Worm (Caenorhabditis elegans): ENCODE results near the gene M01H9.3.

M01H9.3 gene

DNA sequence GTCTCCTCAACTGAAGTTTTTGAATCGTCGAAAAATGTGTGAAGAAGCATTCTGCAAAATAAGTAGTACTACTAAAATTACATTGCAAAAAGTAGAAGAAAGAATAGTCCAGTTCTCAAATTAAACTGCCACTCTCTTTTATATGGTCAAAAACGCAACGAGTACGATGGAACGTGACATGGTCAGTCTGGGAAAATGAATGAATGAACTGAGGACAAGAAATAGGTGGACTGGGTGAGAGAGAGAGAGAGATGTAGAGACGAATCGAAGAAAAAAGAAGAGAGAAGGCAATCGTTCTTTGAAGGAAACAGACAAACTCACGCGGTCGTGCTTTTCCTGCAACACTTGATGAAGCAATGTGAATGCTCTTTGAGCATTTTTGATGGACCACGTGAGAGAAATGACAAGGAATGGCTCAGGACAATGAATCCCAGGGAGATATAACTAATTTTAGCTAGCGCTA is at the start of gene M01H9.3:
M01H9.3 (minus strand) TSS at position 51 of the 463 bp plus-strand sequence.
- TF ChIP-seq fkh-8 (tag; optimal IDR thresholded peaks at IDR 0.05): peak; percentile 59
- TF ChIP-seq ztf-4 (tag; optimal IDR thresholded peaks at IDR 0.05): peak; percentile 71
- no peak for TF ChIP-seq efl-3 (GFP tag; optimal IDR thresholded peaks at IDR 0.05)
- peak; percentile 67 for TF ChIP-seq mef-2 (tag; optimal IDR thresholded peaks at IDR 0.05)
- no peak for TF ChIP-seq zag-1 (tag; optimal IDR thresholded peaks at IDR 0.05)
- peak in 2 of 3 experiments; percentile 14 to 41 for TF ChIP-seq ceh-82 (tag; optimal IDR thresholded peaks at IDR 0.05)
- TF ChIP-seq unc-62 (GFP tag; optimal IDR thresholded peaks at IDR 0.05): no peak
- TF ChIP-seq xbp-1 (tag; optimal IDR thresholded peaks at IDR 0.05): peak; percentile 52
- TF ChIP-seq C16A3.4 (tag; optimal IDR thresholded peaks at IDR 0.05): peak; percentile 58
- TF ChIP-seq ceh-8 (GFP tag; optimal IDR thresholded peaks at IDR 0.05): no peak
- TF ChIP-seq isw-1 (GFP tag; IDR thresholded peaks at IDR 0.05): peak; percentile 27
- peak; percentile 89 for TF ChIP-seq snu-23 (GFP tag; optimal IDR thresholded peaks at IDR 0.05)
- peak; percentile 85 for TF ChIP-seq unc-130 (tag; optimal IDR thresholded peaks at IDR 0.05)
- peak; percentile 65 for TF ChIP-seq elt-2 (tag; optimal IDR thresholded peaks at IDR 0.05)
- peak; percentile 80 for TF ChIP-seq unc-86 (tag; optimal IDR thresholded peaks at IDR 0.05)
- TF ChIP-seq skn-1 (tag; optimal IDR thresholded peaks at IDR 0.05): peak; percentile 21
- peak; percentile 57 for TF ChIP-seq mep-1 (tag; optimal IDR thresholded peaks at IDR 0.05)
- TF ChIP-seq efl-1 (optimal IDR thresholded peaks at IDR 0.05): peak; percentile 22 to 54
- peak; percentile 26 to 93 for TF ChIP-seq efl-1 (GFP tag; optimal IDR thresholded peaks at IDR 0.05 in 1 of 2)
- TF ChIP-seq lin-35 (GFP tag; optimal IDR thresholded peaks at IDR 0.05): peak; percentile 62 to 80
- peak; percentile 92 for TF ChIP-seq nhr-71 (tag; optimal IDR thresholded peaks at IDR 0.05)
- no peak for TF ChIP-seq pag-3 (tag; optimal IDR thresholded peaks at IDR 0.05; ENCODE audit: borderline replicate concordance, insufficient read depth)
- TF ChIP-seq aly-2 (tag; optimal IDR thresholded peaks at IDR 0.05): peak; percentile 7
- no peak for TF ChIP-seq snpc-4 (tag; optimal IDR thresholded peaks at IDR 0.05)
- peak; percentile 4 for TF ChIP-seq lin-13 (GFP tag; optimal IDR thresholded peaks at IDR 0.05)
- peak; percentile 35; the same call in 1 of the 2 replicates for TF ChIP-seq ceh-88 (GFP tag; IDR thresholded peaks at IDR 0.05)
- TF ChIP-seq mdl-1 (tag; optimal IDR thresholded peaks at IDR 0.05): peak in 1 of 2 experiments; percentile 97
- peak; percentile 82 for TF ChIP-seq tbx-2 (tag; optimal IDR thresholded peaks at IDR 0.05)
- TF ChIP-seq pax-3 (tag; optimal IDR thresholded peaks at IDR 0.05): peak; percentile 16
- no peak for TF ChIP-seq hpl-2 (GFP tag; optimal IDR thresholded peaks at IDR 0.05)
- TF ChIP-seq Y116A8C.19 (tag; optimal IDR thresholded peaks at IDR 0.05; ENCODE audit: borderline replicate concordance): no peak
- TF ChIP-seq dpl-1 (GFP tag; optimal IDR thresholded peaks at IDR 0.05): peak; percentile 33 to 60 (median 53)
- TF ChIP-seq fkh-10 (GFP tag; optimal IDR thresholded peaks at IDR 0.05): peak; percentile 8
- TF ChIP-seq rnt-1 (tag; optimal IDR thresholded peaks at IDR 0.05): peak; percentile 79
- TF ChIP-seq nhr-47 (tag; optimal IDR thresholded peaks at IDR 0.05): peak; percentile 51
- peak; percentile 78 for TF ChIP-seq lir-3 (tag; optimal IDR thresholded peaks at IDR 0.05; ENCODE audit: poor library complexity)
- peak; percentile 30 for TF ChIP-seq nhr-90 (tag; optimal IDR thresholded peaks at IDR 0.05; ENCODE audit: poor library complexity)
- no peak for TF ChIP-seq ceh-63 (GFP tag; optimal IDR thresholded peaks at IDR 0.05)
- TF ChIP-seq unc-98 (GFP tag; IDR thresholded peaks at IDR 0.05): no peak
- no peak for TF ChIP-seq egl-13 (tag; optimal IDR thresholded peaks at IDR 0.05)
- no peak for TF ChIP-seq elt-3 (tag; optimal IDR thresholded peaks at IDR 0.05)
- peak; percentile 48 for TF ChIP-seq lin-39 (tag; optimal IDR thresholded peaks at IDR 0.05)
- TF ChIP-seq nhr-20 (tag; optimal IDR thresholded peaks at IDR 0.05): peak; percentile 89
- peak; percentile 98 for TF ChIP-seq nhr-19 (GFP tag; conservative IDR thresholded peaks at IDR 0.05)
- TF ChIP-seq swsn-7 (tag; optimal IDR thresholded peaks at IDR 0.05): peak; percentile 67
- peak; percentile 79 for TF ChIP-seq nhr-85 (tag)
- TF ChIP-seq nhr-84 (tag; optimal IDR thresholded peaks at IDR 0.05): no peak
- TF ChIP-seq ama-1 (optimal IDR thresholded peaks at IDR 0.05): peak; percentile 65
- peak; percentile 30 for TF ChIP-seq jun-1 (tag; optimal IDR thresholded peaks at IDR 0.05)
- no peak for TF ChIP-seq nhr-77 (tag; optimal IDR thresholded peaks at IDR 0.05)
- TF ChIP-seq lin-14 (GFP tag; optimal IDR thresholded peaks at IDR 0.05): peak; percentile 96
- peak; percentile 66 to 79 for TF ChIP-seq lsy-2 (tag; optimal IDR thresholded peaks at IDR 0.05)
